Worm (Caenorhabditis elegans) whole organism, mixed stage, embryonic: Measurements from ENCODE around the gene twk-26.

Source experiments
- M03D4.4 ChIP-seq: sonication (generic microtip); optimal IDR thresholded peaks from 2 replicates; lab custom pipeline; 2017; ENCODE audit warnings: mild to moderate bottlenecking, missing genetic modification characterization, missing compliant biosample characterization
- bed-3 ChIP-seq: fragments of 200-800 bp; sonication (Bioruptor generic); optimal IDR thresholded peaks from 3 replicates; lab custom pipeline; 2018; ENCODE audit warnings: mild to moderate bottlenecking, missing genetic modification characterization, moderate library complexity, missing compliant biosample characterization
- blmp-1 ChIP-seq: fragments of 150-350 bp; optimal IDR thresholded peaks from 2 replicates; lab custom pipeline; 2014; ENCODE audit warnings: missing biosample characterization, missing genetic modification characterization
- ceh-39 ChIP-seq: fragments of 150-350 bp; optimal IDR thresholded peaks from 2 replicates; lab custom pipeline; 2014; ENCODE audit warnings: missing biosample characterization, missing genetic modification characterization
- ceh-43 ChIP-seq: fragments of 200-800 bp; sonication (Bioruptor generic); optimal IDR thresholded peaks from 2 replicates; lab custom pipeline; 2018; ENCODE audit warnings: mild to moderate bottlenecking, missing genetic modification characterization, moderate library complexity, missing compliant biosample characterization
- ceh-83 ChIP-seq: fragments of 200-800 bp; sonication (Bioruptor generic); optimal IDR thresholded peaks from 2 replicates; lab custom pipeline; 2018; ENCODE audit warnings: mild to moderate bottlenecking, missing genetic modification characterization, missing compliant biosample characterization
- ces-1 ChIP-seq: fragments of 150-350 bp; optimal IDR thresholded peaks from 2 replicates; lab custom pipeline; 2014; ENCODE audit warnings: missing biosample characterization, missing genetic modification reagents, missing genetic modification characterization
- cnd-1 ChIP-seq: fragments of 200-800 bp; sonication (Bioruptor generic); optimal IDR thresholded peaks from 2 replicates; lab custom pipeline; 2018; ENCODE audit warnings: mild to moderate bottlenecking, missing genetic modification characterization, missing compliant biosample characterization
- drap-1 ChIP-seq: fragments of 200-800 bp; sonication (Bioruptor generic); optimal IDR thresholded peaks from 3 replicates; lab custom pipeline; 2018; ENCODE audit warnings: mild to moderate bottlenecking, missing genetic modification characterization, missing compliant biosample characterization
- elt-1 ChIP-seq: sonication (generic microtip); optimal IDR thresholded peaks from 2 replicates; lab custom pipeline; 2017; ENCODE audit warnings: missing genetic modification characterization, mild to moderate bottlenecking, missing compliant biosample characterization, antibody characterized with exemption, moderate library complexity, borderline replicate concordance; ENCODE audit not compliant: insufficient read depth
- elt-3 ChIP-seq: fragments of 150-350 bp; optimal IDR thresholded peaks from 2 replicates; lab custom pipeline; 2014; ENCODE audit warnings: missing biosample characterization, missing genetic modification characterization
- flh-1 ChIP-seq: fragments of 200-800 bp; sonication (Bioruptor generic); optimal IDR thresholded peaks from 2 replicates; lab custom pipeline; 2018; ENCODE audit warnings: mild to moderate bottlenecking, missing genetic modification characterization, moderate library complexity, missing compliant biosample characterization
- hlh-1 ChIP-seq: fragments of 150-350 bp; optimal IDR thresholded peaks from 2 replicates; lab custom pipeline; 2014; ENCODE audit warnings: missing biosample characterization, missing genetic modification reagents, missing genetic modification characterization
- lin-13 ChIP-seq: fragments of 150-350 bp; optimal IDR thresholded peaks from 2 replicates; lab custom pipeline; 2014; ENCODE audit warnings: missing biosample characterization, missing genetic modification characterization
- lin-32 ChIP-seq: fragments of 200-800 bp; sonication (Bioruptor generic); optimal IDR thresholded peaks from 2 replicates; lab custom pipeline; 2018; ENCODE audit warnings: mild to moderate bottlenecking, missing genetic modification characterization, missing compliant biosample characterization
- lsy-2 ChIP-seq: fragments of 150-350 bp; optimal IDR thresholded peaks from 2 replicates; lab custom pipeline; 2014; ENCODE audit warnings: missing biosample characterization, missing genetic modification characterization
- mab-5 ChIP-seq: fragments of 150-350 bp; optimal IDR thresholded peaks from 2 replicates; lab custom pipeline; 2014; ENCODE audit warnings: missing biosample characterization, missing genetic modification characterization
- mep-1 ChIP-seq: fragments of 150-350 bp; optimal IDR thresholded peaks from 2 replicates; lab custom pipeline; 2017; ENCODE audit warnings: missing biosample characterization, missing genetic modification reagents, missing genetic modification characterization, inconsistent platforms
- mls-2 ChIP-seq: sonication (generic microtip); optimal IDR thresholded peaks from 2 replicates; lab custom pipeline; 2016; ENCODE audit warnings: mild to moderate bottlenecking, missing genetic modification characterization, moderate library complexity, missing compliant biosample characterization
- nhr-12 ChIP-seq: fragments of 150-350 bp; optimal IDR thresholded peaks from 2 replicates; lab custom pipeline; 2014; ENCODE audit warnings: missing biosample characterization, missing genetic modification characterization
- nhr-2 ChIP-seq: fragments of 150-350 bp; optimal IDR thresholded peaks from 2 replicates; lab custom pipeline; 2014; ENCODE audit warnings: missing biosample characterization, missing genetic modification characterization
- nhr-28 ChIP-seq: fragments of 150-350 bp; optimal IDR thresholded peaks from 2 replicates; lab custom pipeline; 2014; ENCODE audit warnings: missing biosample characterization, missing genetic modification characterization
- pha-4 ChIP-seq: fragments of 150-350 bp; optimal IDR thresholded peaks from 2 replicates; lab custom pipeline; 2018; ENCODE audit warnings: missing biosample characterization, missing genetic modification reagents, missing genetic modification characterization
- sptf-1 ChIP-seq: sonication (generic microtip); optimal IDR thresholded peaks from 2 replicates; lab custom pipeline; 2017; ENCODE audit warnings: mild to moderate bottlenecking, missing genetic modification characterization, moderate library complexity, missing compliant biosample characterization
- tbx-8 ChIP-seq: fragments of 200-800 bp; sonication (Bioruptor generic); optimal IDR thresholded peaks from 2 replicates; lab custom pipeline; 2018; ENCODE audit warnings: mild to moderate bottlenecking, missing genetic modification characterization, moderate library complexity, missing compliant biosample characterization
- unc-39 ChIP-seq: fragments of 150-350 bp; optimal IDR thresholded peaks from 2 replicates; lab custom pipeline; 2014; ENCODE audit warnings: missing biosample characterization, missing genetic modification characterization
- unc-62 ChIP-seq: fragments of 150-350 bp; optimal IDR thresholded peaks from 2 replicates; lab custom pipeline; 2014; ENCODE audit warnings: missing biosample characterization, missing genetic modification reagents, missing genetic modification characterization
- zip-8 ChIP-seq: fragments of 150-350 bp; optimal IDR thresholded peaks from 2 replicates; lab custom pipeline; 2014; ENCODE audit warnings: missing biosample characterization, missing genetic modification characterization
- ztf-11 ChIP-seq: fragments of 150-350 bp; optimal IDR thresholded peaks from 2 replicates; lab custom pipeline; 2014; ENCODE audit warnings: missing biosample characterization, missing genetic modification characterization

The twk-26 gene

DNA sequence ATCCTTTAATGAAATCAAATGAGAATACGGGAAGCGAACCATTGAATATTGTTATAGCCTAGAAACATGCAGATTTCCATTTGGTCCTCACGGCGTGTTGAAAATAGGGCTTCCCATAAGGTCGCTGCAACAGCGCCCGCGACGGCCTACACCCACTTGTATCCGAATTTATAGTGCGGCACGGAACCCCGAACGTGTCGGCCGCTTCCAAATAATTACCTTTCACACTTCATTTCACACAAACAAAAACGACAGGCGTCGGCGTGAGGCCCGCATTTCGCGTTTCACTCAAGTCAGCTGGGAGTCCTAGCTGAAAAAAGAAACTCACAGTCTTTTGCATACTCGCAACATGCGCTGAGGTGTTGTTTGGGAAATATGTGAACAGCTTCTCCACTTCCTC, 21.1 kb downstream of the twk-26 start:
- no peak for TF ChIP-seq blmp-1
- TF ChIP-seq mls-2 (tag; lab: Kevin White, UChicago) = no peak
- TF ChIP-seq tbx-8 (GFP tag; lab: Kevin White, UChicago) = no peak
- no peak for TF ChIP-seq unc-39 (tag; lab: Kevin White, UChicago)
- no peak for TF ChIP-seq flh-1 (GFP tag; lab: Kevin White, UChicago)
- TF ChIP-seq ztf-11 = no peak
- no peak for TF ChIP-seq elt-1 (tag; lab: Kevin White, UChicago)
- no peak for TF ChIP-seq ceh-83
- TF ChIP-seq hlh-1 (tag; lab: Kevin White, UChicago) = no peak
- TF ChIP-seq nhr-28 = no peak
- no peak for TF ChIP-seq elt-3 (tag; lab: Kevin White, UChicago)
- TF ChIP-seq unc-62 = no peak
- TF ChIP-seq nhr-12 = no peak
- TF ChIP-seq, all 35 proteins: peak for 0

DNA sequence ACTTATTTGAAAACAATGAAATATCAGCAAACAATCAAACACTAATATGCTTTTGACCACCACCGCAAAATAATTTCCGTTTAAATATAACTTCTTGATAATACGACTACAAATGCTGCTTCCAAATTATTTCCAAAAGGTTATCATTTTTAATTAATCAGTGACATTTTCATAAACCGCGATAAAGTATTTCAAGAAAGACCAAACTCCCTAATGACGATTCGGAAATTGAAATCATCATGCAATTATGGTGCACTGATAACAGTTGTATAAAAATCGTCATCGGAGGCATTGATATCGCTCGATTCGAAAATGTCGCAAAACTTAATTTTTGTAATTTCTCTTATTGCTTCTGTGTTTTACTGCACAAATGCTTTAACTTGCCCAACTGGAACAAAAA, 23.1 kb downstream of the twk-26 start, which contains the start of gene clec-265:
Gene clec-265, plus strand, starts transcription at position 300 of the 400 bp plus-strand sequence.
- TF ChIP-seq lin-32 (GFP tag; lab: Kevin White, UChicago) (no peak), flh-1 (GFP tag; lab: Kevin White, UChicago) (no peak), M03D4.4 (tag; lab: Kevin White, UChicago) (no peak), drap-1 (GFP tag; lab: Kevin White, UChicago) (no peak), mep-1 (tag; lab: Kevin White, UChicago) (no peak), nhr-2 (tag; lab: Kevin White, UChicago) (no peak), mls-2 (tag; lab: Kevin White, UChicago) (no peak), bed-3 (GFP tag; lab: Kevin White, UChicago) (no peak), ceh-43 (no peak), lin-13 (tag; lab: Kevin White, UChicago) (no peak), ceh-39 (tag; lab: Kevin White, UChicago) (no peak), zip-8 (tag; lab: Kevin White, UChicago) (no peak), sptf-1 (tag; lab: Kevin White, UChicago) (no peak), hlh-1 (tag; lab: Kevin White, UChicago) (no peak), elt-3 (tag; lab: Kevin White, UChicago) (no peak)
- TF ChIP-seq, all 35 proteins: peak for 0

DNA sequence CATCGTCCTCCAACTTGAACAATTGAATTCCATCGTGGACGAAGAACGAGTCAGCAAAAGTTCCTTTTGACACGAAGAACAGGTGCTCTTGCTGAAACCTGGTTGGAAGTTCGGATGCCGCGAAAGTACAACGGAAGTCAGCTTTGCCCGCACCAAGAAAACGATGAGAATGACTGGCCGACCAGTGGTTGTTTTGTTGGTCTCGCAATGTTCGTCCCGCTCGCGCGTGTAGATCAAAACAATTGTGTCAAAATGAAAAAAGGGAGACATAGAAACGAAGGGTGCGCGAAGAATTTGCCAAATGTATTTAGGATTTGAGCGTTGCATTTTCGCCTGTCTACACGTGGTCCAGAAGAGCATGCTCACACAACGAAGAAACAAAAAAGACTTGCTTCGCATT, 25.6 kb downstream of the twk-26 start, which contains the start of gene M02F4.1:
Gene M02F4.1, minus strand, starts transcription at position 101 of the 400 bp plus-strand sequence.
- TF ChIP-seq blmp-1 (no peak), mls-2 (tag; lab: Kevin White, UChicago) (no peak), lsy-2 (tag; lab: Kevin White, UChicago) (no peak), M03D4.4 (tag; lab: Kevin White, UChicago) (no peak), ceh-43 (no peak), mab-5 (tag; lab: Kevin White, UChicago) (no peak), nhr-12 (no peak)
- TF ChIP-seq, all 35 proteins: peak for 0

DNA sequence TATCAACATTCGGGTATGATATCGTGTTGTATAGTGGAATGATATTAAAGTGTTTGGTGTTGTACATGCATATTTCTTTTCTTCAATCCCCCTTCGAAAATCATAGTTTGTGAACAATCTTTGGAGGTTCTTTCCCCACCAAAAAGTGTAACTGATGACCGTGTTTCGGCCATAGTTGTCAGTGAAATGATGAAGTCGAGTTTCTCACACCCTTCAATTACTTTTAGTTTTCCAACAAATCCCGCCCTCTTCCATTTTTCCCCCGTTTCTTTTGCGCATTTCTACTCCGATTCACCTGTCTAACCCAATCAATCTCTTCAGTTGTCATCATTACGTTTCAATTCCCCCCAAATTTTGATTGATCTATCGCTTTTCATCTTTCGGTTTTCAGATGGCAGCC, 29.5 kb downstream of the twk-26 start:
- TF ChIP-seq unc-62 = peak; percentile 41
- no peak for TF ChIP-seq pha-4 (tag; lab: Kevin White, UChicago)
- TF ChIP-seq, all 35 proteins: peak for 1

DNA sequence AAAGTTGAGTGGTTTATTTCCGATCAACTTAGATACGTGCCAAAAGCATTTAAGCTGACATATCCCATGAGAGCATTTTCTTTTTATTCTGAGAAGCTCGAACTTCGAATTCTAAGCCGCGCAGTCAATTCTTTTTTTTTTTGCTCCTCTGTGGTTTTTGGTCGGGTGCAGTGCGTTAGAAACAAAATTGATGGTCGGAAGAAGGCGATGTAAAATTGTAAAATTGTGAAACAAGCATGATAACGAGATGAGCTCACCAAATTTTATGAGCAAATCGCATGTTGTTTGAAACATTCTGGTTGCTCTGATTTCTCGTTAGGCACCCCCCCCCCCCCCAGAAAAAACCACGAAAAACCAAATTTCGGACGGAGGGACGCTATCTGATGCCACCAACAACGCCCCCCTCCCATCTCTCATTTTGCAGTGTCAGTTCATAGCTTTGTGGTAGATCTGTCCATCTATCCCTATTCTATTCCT, 29.9 kb downstream of the twk-26 start, which contains the start of gene aqp-7:
Gene aqp-7, plus strand, starts transcription at position 427 of the 477 bp plus-strand sequence.
- TF ChIP-seq ztf-11 (no peak), M03D4.4 (tag; lab: Kevin White, UChicago) (no peak), ces-1 (GFP tag; lab: Kevin White, UChicago) (peak; percentile 32), cnd-1 (tag; lab: Kevin White, UChicago) (no peak)

DNA sequence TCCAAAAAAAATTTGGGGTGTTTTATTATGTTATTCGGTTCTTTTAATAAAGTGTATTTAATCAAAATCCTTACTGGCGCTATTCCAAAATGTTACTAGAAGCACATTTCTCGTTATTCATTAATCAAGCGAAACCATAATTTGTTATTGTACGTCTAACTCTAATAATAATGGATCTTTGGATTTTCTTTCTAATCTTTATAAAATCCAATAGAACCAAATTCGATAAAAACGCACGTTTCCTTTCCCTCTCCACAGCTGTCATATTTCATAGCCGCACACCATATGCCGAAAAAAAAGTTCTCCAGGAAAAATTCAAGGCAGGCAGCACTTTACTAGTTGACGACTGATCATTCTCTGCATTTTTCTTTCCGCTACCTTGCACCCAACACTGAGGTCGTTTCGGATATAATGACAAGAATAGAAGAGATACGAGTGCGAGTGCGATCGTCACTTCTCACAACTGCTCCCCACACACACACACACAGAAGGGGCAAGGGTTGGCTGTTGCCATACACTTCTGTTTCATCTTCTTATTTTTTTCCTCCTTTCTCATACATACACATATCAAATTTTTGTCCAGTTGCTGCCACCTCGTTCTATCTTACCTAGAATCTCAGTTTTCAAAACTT, 31.0 kb downstream of the twk-26 start:
- TF ChIP-seq hlh-1 (tag; lab: Kevin White, UChicago) (peak; percentile 78), ces-1 (GFP tag; lab: Kevin White, UChicago) (peak; percentile 64), unc-62 (no peak)
